Worm (Caenorhabditis elegans) whole organism, midembryonic: ENCODE data around the gene fbxc-29.
"Not testable (repeated sequence)": the region's sequence is repeated elsewhere in the genome, so short reads cannot be mapped to it uniquely, and the experiment has no call there.

Experiments used
- T22C8.4 ChIP-seq: fragments of 200-800 bp; sonication (Bioruptor generic); IDR thresholded peaks from 2 replicates; pipeline ENCODE4 v1.3.6; 2022; ENCODE audit warnings: missing genetic modification characterization, missing compliant biosample characterization
- cog-1 ChIP-seq: sonication (generic microtip); optimal IDR thresholded peaks from 2 replicates; lab custom pipeline; 2016; ENCODE audit warnings: missing genetic modification characterization, missing compliant biosample characterization
- flt-1 ChIP-seq: fragments of 200-800 bp; sonication (Bioruptor generic); IDR thresholded peaks from 2 replicates; pipeline ENCODE4 v1.3.6; 2022; ENCODE audit warnings: missing genetic modification characterization, missing compliant biosample characterization
- klf-2 ChIP-seq: fragments of 200-800 bp; sonication (Bioruptor generic); conservative IDR thresholded peaks from 2 replicates; pipeline ENCODE4 v1.3.6; 2022; ENCODE audit warnings: missing genetic modification reagents, missing genetic modification characterization, missing compliant biosample characterization
- med-1 ChIP-seq: sonication (generic microtip); optimal IDR thresholded peaks from 2 replicates; lab custom pipeline; 2017; ENCODE audit warnings: missing genetic modification characterization, mild to moderate bottlenecking, missing compliant biosample characterization, antibody characterized with exemption, missing genetic modification reagents; ENCODE audit not compliant: insufficient read depth
- ref-1 ChIP-seq: fragments of 200-800 bp; sonication (Bioruptor generic); conservative IDR thresholded peaks from 2 replicates; pipeline ENCODE4 v1.3.6; 2022; ENCODE audit warnings: missing genetic modification reagents, missing genetic modification characterization, missing compliant biosample characterization
- tab-1 ChIP-seq: fragments of 200-800 bp; sonication (Bioruptor generic); IDR thresholded peaks from 2 replicates; pipeline ENCODE4 v1.3.6; 2022; ENCODE audit warnings: missing genetic modification characterization, missing compliant biosample characterization
- ztf-23 ChIP-seq: fragments of 200-800 bp; sonication (Bioruptor generic); IDR thresholded peaks from 2 replicates; pipeline ENCODE4 v1.3.6; 2022; ENCODE audit warnings: missing genetic modification reagents, missing genetic modification characterization, missing compliant biosample characterization
- ztf-29 ChIP-seq: fragments of 200-800 bp; sonication (Bioruptor generic); IDR thresholded peaks from 2 replicates; pipeline ENCODE4 v1.3.6; 2022; ENCODE audit warnings: missing genetic modification reagents, missing genetic modification characterization, missing compliant biosample characterization

Gene fbxc-29

ce11 chrII:950374-950773 lies 34.5 kb downstream of the fbxc-29 start:
- no peak for TF ChIP-seq flt-1 (GFP tag; lab: Robert Waterston, UW)
- no peak for TF ChIP-seq tab-1
- TF ChIP-seq ztf-29: no peak
- no peak for TF ChIP-seq med-1
- no peak for TF ChIP-seq T22C8.4 (GFP tag; lab: Robert Waterston, UW)
- TF ChIP-seq klf-2 (GFP tag; lab: Robert Waterston, UW): no peak
- no peak for TF ChIP-seq cog-1
- TF ChIP-seq ref-1: no peak

ce11 chrII:953052-953451 lies 37.2 kb downstream of the fbxc-29 start:
- no peak for TF ChIP-seq ref-1
- TF ChIP-seq tab-1: no peak
- TF ChIP-seq flt-1 (GFP tag; lab: Robert Waterston, UW): peak; percentile 61; the same call in 1 of the 2 replicates
- no peak for TF ChIP-seq klf-2 (GFP tag; lab: Robert Waterston, UW)
- 0 out of 2 replicates have a peak, but pooled peaks have one; percentile 18 for TF ChIP-seq ztf-29
- TF ChIP-seq cog-1: no peak
- TF ChIP-seq ztf-23: no peak
- no peak for TF ChIP-seq med-1

DNA sequence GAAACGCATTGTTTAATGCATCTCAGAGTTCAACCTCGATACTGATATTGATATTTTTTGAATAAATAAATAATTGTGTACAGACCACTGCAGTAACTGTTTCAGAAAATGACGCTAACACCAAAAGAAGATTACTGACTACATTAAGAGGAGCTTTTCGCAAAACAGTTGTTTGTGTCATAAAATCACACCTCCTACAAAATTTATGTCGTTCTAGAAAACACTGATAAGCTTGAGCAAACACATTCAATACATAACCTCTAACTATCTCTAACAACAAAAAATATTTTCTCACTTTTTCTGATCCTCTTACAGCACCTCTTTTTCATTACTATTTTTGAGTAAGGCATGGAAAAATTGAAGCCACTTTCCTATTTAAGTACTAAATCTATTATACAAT lies 38.7 kb downstream of the fbxc-29 start, which contains the start of gene fbxc-7:
TSS of gene fbxc-7 (plus strand) at position 301 of the 400 bp plus-strand sequence.
- TF ChIP-seq ref-1, med-1, tab-1: not testable (repeated sequence)

ce11 chrII:958618-959017 lies 42.7 kb downstream of the fbxc-29 start, which contains the start of gene sdz-4:
sdz-4 (plus strand) TSS chrII:958918.
- no peak for TF ChIP-seq klf-2 (GFP tag; lab: Robert Waterston, UW)
- TF ChIP-seq flt-1 (GFP tag; lab: Robert Waterston, UW): no peak
- no peak for TF ChIP-seq ztf-23
- TF ChIP-seq ztf-29: no peak
- no peak for TF ChIP-seq cog-1
- no peak for TF ChIP-seq med-1
- TF ChIP-seq ref-1: no peak
- TF ChIP-seq tab-1: no peak
- TF ChIP-seq T22C8.4 (GFP tag; lab: Robert Waterston, UW): no peak

DNA sequence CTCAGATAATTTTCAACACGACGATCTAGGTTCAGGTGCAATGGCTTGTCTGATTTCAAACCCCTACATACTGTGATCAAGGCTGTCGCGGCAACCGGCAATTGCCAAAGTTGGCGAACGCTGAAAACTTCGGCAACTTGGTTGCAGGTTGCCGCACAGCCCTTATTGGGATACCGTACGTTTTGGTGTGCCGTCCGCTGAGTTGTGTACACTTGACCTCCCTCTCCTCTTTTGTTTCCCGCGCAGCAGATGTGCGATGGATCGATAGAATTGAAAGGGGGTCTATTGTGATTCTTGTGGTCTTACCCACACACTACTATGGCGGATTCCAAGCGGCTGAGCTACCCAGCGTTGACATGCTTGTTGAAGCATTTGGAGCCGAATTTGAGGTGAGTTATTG lies 44.3 kb downstream of the fbxc-29 start, which contains the start of the genes C32B5.18 and C32B5.7:
TSS of gene C32B5.18 (plus strand) at position 301 of the 400 bp plus-strand sequence.
TSS of gene C32B5.7 (plus strand) at position 311 of the 400 bp plus-strand sequence.
- no peak for TF ChIP-seq flt-1 (GFP tag; lab: Robert Waterston, UW)
- no peak for TF ChIP-seq ztf-29
- TF ChIP-seq ref-1: no peak
- TF ChIP-seq cog-1: no peak
- TF ChIP-seq tab-1: no peak
- no peak for TF ChIP-seq T22C8.4 (GFP tag; lab: Robert Waterston, UW)
- no peak for TF ChIP-seq ztf-23
- no peak for TF ChIP-seq klf-2 (GFP tag; lab: Robert Waterston, UW)
- no peak for TF ChIP-seq med-1

ce11 chrII:961961-962360 lies 46.1 kb downstream of the fbxc-29 start, which contains the start of gene C32B5.13:
C32B5.13 (minus strand) TSS chrII:962061.
- TF ChIP-seq ztf-23 (no peak), cog-1 (no peak), med-1 (no peak), flt-1 (GFP tag; lab: Robert Waterston, UW) (no peak), T22C8.4 (GFP tag; lab: Robert Waterston, UW) (no peak), tab-1 (no peak), ztf-29 (no peak), ref-1 (no peak), klf-2 (GFP tag; lab: Robert Waterston, UW) (no peak)

DNA sequence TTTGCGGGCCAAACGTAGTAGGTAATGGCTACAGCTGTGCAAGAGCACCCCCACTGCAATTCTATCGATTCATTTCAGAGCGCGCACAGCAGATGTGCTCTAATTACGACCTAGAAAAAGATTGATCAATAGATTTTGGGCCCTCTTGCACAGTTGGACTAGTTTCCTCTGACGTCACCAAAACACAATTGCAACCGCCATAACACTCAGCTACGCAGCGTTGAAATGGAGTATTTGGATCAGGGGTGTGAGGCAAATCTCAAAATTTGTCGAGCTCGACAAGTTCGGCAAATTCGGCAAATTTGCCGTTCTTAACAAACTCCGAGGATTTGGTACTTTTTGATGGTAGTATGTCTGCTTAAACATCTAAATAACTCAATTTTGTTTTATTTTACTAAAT lies 51.1 kb downstream of the fbxc-29 start, which contains the start of gene fbxc-18:
TSS of gene fbxc-18 (minus strand) at position 101 of the 400 bp plus-strand sequence.
- not testable (repeated sequence) for TF ChIP-seq T22C8.4 (GFP tag; lab: Robert Waterston, UW); flt-1 (GFP tag; lab: Robert Waterston, UW); ref-1
